Fruit fly (Drosophila melanogaster): Measurements from ENCODE around the gene ng3.

DNA sequence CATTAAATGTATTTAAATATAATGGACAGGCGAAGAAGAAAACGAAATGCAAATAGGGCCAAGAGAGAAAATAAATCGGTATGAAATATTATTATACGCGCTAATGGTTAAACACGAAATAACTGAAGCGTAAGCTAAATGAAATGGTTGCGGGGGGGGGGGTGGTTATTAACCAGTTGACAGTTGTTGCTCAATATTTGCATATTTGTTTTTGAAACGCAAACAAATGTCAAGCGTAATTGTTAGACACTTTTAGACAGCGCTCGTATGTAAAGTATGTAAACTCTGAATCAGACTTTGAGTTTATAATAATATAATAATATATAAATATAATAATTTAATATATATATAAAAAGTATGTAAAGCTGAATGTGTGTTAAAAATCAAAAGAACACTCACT lies 40.1 kb upstream of the ng3 start:
- TF ChIP-seq Myc (optimal IDR thresholded peaks at IDR 0.05): no peak
- TF ChIP-seq ey (GFP tag; optimal IDR thresholded peaks at IDR 0.05): no peak
- TF ChIP-seq OdsH (GFP tag; optimal IDR thresholded peaks at IDR 0.05): no peak
- TF ChIP-seq N (GFP tag; optimal IDR thresholded peaks at IDR 0.05): no peak
- no peak for TF ChIP-seq foxo (GFP tag; optimal IDR thresholded peaks at IDR 0.05)
- no peak for TF ChIP-seq fru (GFP tag; optimal IDR thresholded peaks at IDR 0.05)
- no peak for TF ChIP-seq psq (GFP tag; optimal IDR thresholded peaks at IDR 0.05)
- no peak for TF ChIP-seq Dif (GFP tag; optimal IDR thresholded peaks at IDR 0.05; ENCODE audit: partially characterized antibody)
- TF ChIP-seq usp (GFP tag; optimal IDR thresholded peaks at IDR 0.05): no peak
- no peak for TF ChIP-seq dmrt93B (GFP tag; optimal IDR thresholded peaks at IDR 0.05)
